Worm (Caenorhabditis elegans) whole organism, late embryonic: Measurements from ENCODE around the gene F56D6.22.
"Not testable (repeated sequence)": the region's sequence is repeated elsewhere in the genome, so short reads cannot be mapped to it uniquely, and the experiment has no call there.

Experiments
- F13H6.1 ChIP-seq: sonication (generic microtip); optimal IDR thresholded peaks from 2 replicates; lab custom pipeline; 2016; ENCODE audit warnings: missing genetic modification characterization, missing compliant biosample characterization
- K09A11.1 ChIP-seq: sonication (generic microtip); optimal IDR thresholded peaks from 2 replicates; lab custom pipeline; 2017; ENCODE audit warnings: antibody characterized with exemption, mild to moderate bottlenecking, missing genetic modification characterization, missing compliant biosample characterization; ENCODE audit not compliant: insufficient read depth
- Y22D7AL.16 ChIP-seq: sonication (generic microtip); optimal IDR thresholded peaks from 2 replicates; lab custom pipeline; 2016; ENCODE audit warnings: missing genetic modification characterization, missing compliant biosample characterization
- ahr-1 ChIP-seq: sonication (generic microtip); optimal IDR thresholded peaks from 2 replicates; lab custom pipeline; 2016; ENCODE audit warnings: missing genetic modification characterization, missing compliant biosample characterization
- ceh-18 ChIP-seq: sonication (generic microtip); optimal IDR thresholded peaks from 2 replicates; lab custom pipeline; 2016; ENCODE audit warnings: missing genetic modification characterization, missing compliant biosample characterization
- ceh-22 ChIP-seq: sonication (generic microtip); optimal IDR thresholded peaks from 2 replicates; lab custom pipeline; 2017; ENCODE audit warnings: missing biosample characterization, missing genetic modification characterization
- ceh-24 ChIP-seq: sonication (generic microtip); optimal IDR thresholded peaks from 2 replicates; lab custom pipeline; 2016; ENCODE audit warnings: mild to moderate bottlenecking, missing genetic modification characterization, missing compliant biosample characterization
- ceh-30 ChIP-seq: fragments of 150-350 bp; optimal IDR thresholded peaks from 2 replicates; lab custom pipeline; 2014; ENCODE audit warnings: missing biosample characterization, missing genetic modification characterization
- ceh-31 ChIP-seq: sonication (generic microtip); optimal IDR thresholded peaks from 2 replicates; lab custom pipeline; 2016; ENCODE audit warnings: missing genetic modification characterization, missing compliant biosample characterization
- ceh-34 ChIP-seq: sonication (generic microtip); optimal IDR thresholded peaks from 2 replicates; lab custom pipeline; 2016; ENCODE audit warnings: mild to moderate bottlenecking, missing genetic modification characterization, missing compliant biosample characterization
- ceh-45 ChIP-seq: fragments of 200-800 bp; sonication (Bioruptor generic); IDR thresholded peaks from 2 replicates; pipeline ENCODE4 v1.3.6; 2022; ENCODE audit warnings: missing genetic modification reagents, missing genetic modification characterization, missing compliant biosample characterization
- ceh-6 ChIP-seq: fragments of 200-800 bp; sonication (Bioruptor generic); optimal IDR thresholded peaks from 2 replicates; lab custom pipeline; 2018; ENCODE audit warnings: mild to moderate bottlenecking, missing genetic modification characterization, missing compliant biosample characterization
- che-1 ChIP-seq: sonication (generic microtip); optimal IDR thresholded peaks from 2 replicates; lab custom pipeline; 2016; ENCODE audit warnings: mild to moderate bottlenecking, missing genetic modification characterization, missing compliant biosample characterization
- dmd-4 ChIP-seq: sonication (generic microtip); optimal IDR thresholded peaks from 2 replicates; lab custom pipeline; 2016; ENCODE audit warnings: borderline replicate concordance, missing genetic modification characterization, missing compliant biosample characterization
- dve-1 ChIP-seq: sonication (generic microtip); optimal IDR thresholded peaks from 2 replicates; lab custom pipeline; 2017; ENCODE audit warnings: antibody characterized with exemption, mild to moderate bottlenecking, missing genetic modification characterization, missing compliant biosample characterization
- elt-2 ChIP-seq: sonication (generic microtip); optimal IDR thresholded peaks from 2 replicates; lab custom pipeline; 2016; ENCODE audit warnings: missing genetic modification reagents, missing genetic modification characterization, missing compliant biosample characterization
- ets-4 ChIP-seq: sonication (generic microtip); optimal IDR thresholded peaks from 2 replicates; lab custom pipeline; 2016; ENCODE audit warnings: missing genetic modification characterization, missing compliant biosample characterization
- fax-1 ChIP-seq: sonication (generic microtip); optimal IDR thresholded peaks from 2 replicates; lab custom pipeline; 2016; ENCODE audit warnings: missing genotype, missing genetic modification characterization, missing compliant biosample characterization
- fkh-10 ChIP-seq: fragments of 150-350 bp; optimal IDR thresholded peaks from 2 replicates; lab custom pipeline; 2014; ENCODE audit warnings: missing biosample characterization, missing genetic modification reagents, missing genetic modification characterization
- hlh-15 ChIP-seq: sonication (generic microtip); optimal IDR thresholded peaks from 2 replicates; lab custom pipeline; 2016; ENCODE audit warnings: missing genetic modification characterization, missing compliant biosample characterization
- hlh-30 ChIP-seq: sonication (generic microtip); optimal IDR thresholded peaks from 2 replicates; lab custom pipeline; 2017; ENCODE audit warnings: antibody characterized with exemption, missing genetic modification characterization, missing compliant biosample characterization; ENCODE audit not compliant: insufficient read depth
- mec-3 ChIP-seq: sonication (generic microtip); optimal IDR thresholded peaks from 2 replicates; lab custom pipeline; 2016; ENCODE audit warnings: borderline replicate concordance, missing genetic modification characterization, missing compliant biosample characterization
- nfya-1 ChIP-seq: sonication (generic microtip); optimal IDR thresholded peaks from 2 replicates; lab custom pipeline; 2017; ENCODE audit warnings: missing genetic modification characterization, mild to moderate bottlenecking, missing compliant biosample characterization, antibody characterized with exemption, moderate library complexity
- nhr-11 ChIP-seq: fragments of 150-350 bp; optimal IDR thresholded peaks from 2 replicates; lab custom pipeline; 2014; ENCODE audit warnings: missing biosample characterization, missing genetic modification characterization
- nhr-232 ChIP-seq: sonication (generic microtip); optimal IDR thresholded peaks from 2 replicates; lab custom pipeline; 2016; ENCODE audit warnings: missing genetic modification characterization, missing compliant biosample characterization
- npax-4 ChIP-seq: sonication (generic microtip); optimal IDR thresholded peaks from 2 replicates; lab custom pipeline; 2016; ENCODE audit warnings: missing genetic modification characterization, missing compliant biosample characterization
- ref-2 ChIP-seq: sonication (generic microtip); optimal IDR thresholded peaks from 2 replicates; lab custom pipeline; 2016; ENCODE audit warnings: missing genetic modification characterization, missing compliant biosample characterization
- rnt-1 ChIP-seq: sonication (generic microtip); optimal IDR thresholded peaks from 2 replicates; lab custom pipeline; 2016; ENCODE audit warnings: missing genetic modification characterization, missing compliant biosample characterization
- sdc-2 ChIP-seq: sonication (generic microtip); optimal IDR thresholded peaks from 2 replicates; lab custom pipeline; 2016; ENCODE audit warnings: missing genotype, missing genetic modification characterization, missing compliant biosample characterization
- syd-9 ChIP-seq: sonication (generic microtip); optimal IDR thresholded peaks from 2 replicates; lab custom pipeline; 2016; ENCODE audit warnings: mild to moderate bottlenecking, missing genetic modification characterization, moderate library complexity, missing compliant biosample characterization
- tbx-2 ChIP-seq: sonication (generic microtip); optimal IDR thresholded peaks from 2 replicates; lab custom pipeline; 2016; ENCODE audit warnings: missing genetic modification characterization, missing compliant biosample characterization
- unc-3 ChIP-seq, 2 experiments: fragments of 200-800 bp in 1 of 2; sonication (Bioruptor generic) in 1 of 2; sonication (generic microtip) in 1 of 2; conservative IDR thresholded peaks in 1 of 2; optimal IDR thresholded peaks in 1 of 2; 2 replicates each; pipeline versions ENCODE4 v1.3.6 to Lab custom; 2016 to 2022; ENCODE audit warnings: missing compliant biosample characterization in 2 of 2, missing genetic modification characterization in 2 of 2, missing genetic modification reagents in 1 of 2
- unc-55 ChIP-seq: sonication (generic microtip); optimal IDR thresholded peaks from 2 replicates; lab custom pipeline; 2017; ENCODE audit warnings: missing biosample characterization, missing genetic modification reagents, missing genetic modification characterization
- ztf-16 ChIP-seq: sonication (generic microtip); optimal IDR thresholded peaks from 2 replicates; lab custom pipeline; 2017; ENCODE audit warnings: missing genetic modification characterization, missing compliant biosample characterization

The F56D6.22 gene

ce11 chrIV:3911848-3912247, 4.4 kb upstream of the F56D6.22 start, which contains the start of gene F56D6.18:
Gene F56D6.18 (minus strand): TSS chrIV:3911948.
- not testable (repeated sequence) for TF ChIP-seq syd-9 (tag; lab: Kevin White, UChicago); ahr-1 (tag; lab: Kevin White, UChicago); hlh-15

ce11 chrIV:3909114-3909513, 1.7 kb upstream of the F56D6.22 start, which contains the start of gene F56D6.13:
Gene F56D6.13 (plus strand): TSS chrIV:3909414.
- TF ChIP-seq fkh-10 (GFP tag; lab: Kevin White, UChicago): no peak
- TF ChIP-seq hlh-30 (tag; lab: Kevin White, UChicago): no peak
- TF ChIP-seq nhr-11 (tag; lab: Kevin White, UChicago): no peak
- TF ChIP-seq ceh-30: no peak
- TF ChIP-seq ztf-16: no peak
- no peak for TF ChIP-seq ceh-45 (GFP tag; lab: Robert Waterston, UW)
- no peak for TF ChIP-seq ahr-1 (tag; lab: Kevin White, UChicago)
- TF ChIP-seq K09A11.1: no peak
- no peak for TF ChIP-seq ceh-34 (tag; lab: Kevin White, UChicago)
- TF ChIP-seq fax-1 (tag; lab: Kevin White, UChicago): no peak
- TF ChIP-seq hlh-15: no peak
- TF ChIP-seq nhr-232 (tag; lab: Kevin White, UChicago): no peak
- TF ChIP-seq, all 69 proteins: peak for 0

ce11 chrIV:3906393-3906792, 1.0 kb downstream of the F56D6.22 start, which contains the start of gene F56D6.11:
Gene F56D6.11 (minus strand): TSS chrIV:3906493.
- no peak for TF ChIP-seq tbx-2 (tag; lab: Kevin White, UChicago)
- TF ChIP-seq nhr-232 (tag; lab: Kevin White, UChicago): no peak
- TF ChIP-seq ceh-30: no peak
- TF ChIP-seq ceh-24 (tag; lab: Kevin White, UChicago): no peak
- no peak for TF ChIP-seq unc-55
- no peak for TF ChIP-seq ztf-16
- no peak for TF ChIP-seq fkh-10 (GFP tag; lab: Kevin White, UChicago)
- no peak for TF ChIP-seq hlh-15

ce11 chrIV:3904620-3905019, 2.8 kb downstream of the F56D6.22 start, which contains the start of gene F56D6.21:
Gene F56D6.21 (plus strand): TSS chrIV:3904920.
- TF ChIP-seq ref-2 (tag; lab: Kevin White, UChicago) (no peak), ceh-18 (tag; lab: Kevin White, UChicago) (no peak), mec-3 (no peak), che-1 (tag; lab: Kevin White, UChicago) (no peak), ahr-1 (tag; lab: Kevin White, UChicago) (no peak), unc-3 (GFP tag; conservative IDR thresholded peaks at IDR 0.05; lab: Robert Waterston, UW) (no peak), unc-3 (tag; optimal IDR thresholded peaks at IDR 0.05; lab: Kevin White, UChicago) (no peak), dve-1 (no peak)

ce11 chrIV:3902955-3903354, 4.5 kb downstream of the F56D6.22 start, which contains the start of gene F56D6.6:
Gene F56D6.6 (plus strand): TSS chrIV:3903255.
- TF ChIP-seq ahr-1 (tag; lab: Kevin White, UChicago) (no peak), ceh-22 (tag; lab: Kevin White, UChicago) (no peak), sdc-2 (tag; lab: Kevin White, UChicago) (no peak), ceh-24 (tag; lab: Kevin White, UChicago) (no peak), ceh-34 (tag; lab: Kevin White, UChicago) (no peak), Y22D7AL.16 (no peak), ceh-18 (tag; lab: Kevin White, UChicago) (no peak), ets-4 (no peak), che-1 (tag; lab: Kevin White, UChicago) (no peak), F13H6.1 (tag; lab: Kevin White, UChicago) (no peak), npax-4 (tag; lab: Kevin White, UChicago) (no peak), nfya-1 (tag; lab: Kevin White, UChicago) (no peak), elt-2 (no peak), ceh-31 (no peak), ceh-45 (GFP tag; lab: Robert Waterston, UW) (no peak), unc-3 (GFP tag; conservative IDR thresholded peaks at IDR 0.05; lab: Robert Waterston, UW) (no peak), unc-3 (tag; optimal IDR thresholded peaks at IDR 0.05; lab: Kevin White, UChicago) (no peak), dmd-4 (tag; lab: Kevin White, UChicago) (no peak), rnt-1 (tag; lab: Kevin White, UChicago) (no peak), ceh-6 (GFP tag; lab: Kevin White, UChicago) (no peak), hlh-30 (tag; lab: Kevin White, UChicago) (no peak)
- TF ChIP-seq, all 69 proteins: peak for 0
